Fruit fly (Drosophila melanogaster) whole organism, adult: ENCODE results near the gene ScsbetaG.
A peak's percentile ranks its signal among the peaks of the same experiment; 100 is the strongest.

Source experiments
- CG11617 ChIP-seq: fragments of 200-800 bp; sonication (Bioruptor generic); optimal IDR thresholded peaks from 2 replicates; lab custom pipeline; 2017; ENCODE audit warnings: mild to moderate bottlenecking, missing biosample characterization, missing genetic modification reagents, missing genetic modification characterization
- CG12768 ChIP-seq: fragments of 200-800 bp; sonication (Bioruptor generic); optimal IDR thresholded peaks from 2 replicates; lab custom pipeline; 2017; ENCODE audit warnings: missing biosample characterization, missing genetic modification characterization, mild to moderate bottlenecking, moderate library complexity, missing genetic modification reagents
- CG14711 ChIP-seq: fragments of 200-800 bp; sonication (Bioruptor generic); optimal IDR thresholded peaks from 2 replicates; lab custom pipeline; 2018; ENCODE audit warnings: missing biosample characterization, mild to moderate bottlenecking, missing genetic modification characterization, moderate library complexity
- CG1620 ChIP-seq: fragments of 200-800 bp; sonication (Bioruptor generic); optimal IDR thresholded peaks from 2 replicates; lab custom pipeline; 2016; ENCODE audit warnings: missing biosample characterization, missing genetic modification characterization
- CG33017 ChIP-seq: fragments of 200-800 bp; sonication (Bioruptor generic); optimal IDR thresholded peaks from 2 replicates; lab custom pipeline; 2018; ENCODE audit warnings: missing biosample characterization, mild to moderate bottlenecking, missing genetic modification characterization, moderate library complexity
- CG5204 ChIP-seq: fragments of 200-800 bp; sonication (Bioruptor generic); optimal IDR thresholded peaks from 2 replicates; lab custom pipeline; 2016; ENCODE audit warnings: missing biosample characterization, missing genetic modification characterization
- CG7045 ChIP-seq: fragments of 200-800 bp; sonication (Bioruptor generic); optimal IDR thresholded peaks from 2 replicates; lab custom pipeline; 2017; ENCODE audit warnings: missing biosample characterization, mild to moderate bottlenecking, missing genetic modification characterization
- CG7101 ChIP-seq: fragments of 200-800 bp; sonication (Bioruptor generic); optimal IDR thresholded peaks from 2 replicates; lab custom pipeline; 2018; ENCODE audit warnings: missing biosample characterization, mild to moderate bottlenecking, missing genetic modification characterization, moderate library complexity
- Clk ChIP-seq: fragments of 200-800 bp; sonication (Bioruptor generic); optimal IDR thresholded peaks from 2 replicates; lab custom pipeline; 2017; ENCODE audit warnings: missing biosample characterization, missing genetic modification characterization
- Crg-1 ChIP-seq: fragments of 200-800 bp; sonication (Bioruptor generic); optimal IDR thresholded peaks from 2 replicates; lab custom pipeline; 2016; ENCODE audit warnings: missing biosample characterization, missing genetic modification characterization
- Hr96 ChIP-seq: fragments of 200-800 bp; sonication (Bioruptor generic); optimal IDR thresholded peaks from 2 replicates; lab custom pipeline; 2016; ENCODE audit warnings: missing biosample characterization, missing genetic modification characterization
- Mnt ChIP-seq: fragments of 200-800 bp; sonication (Bioruptor generic); optimal IDR thresholded peaks from 2 replicates; lab custom pipeline; 2016; ENCODE audit warnings: missing biosample characterization, mild to moderate bottlenecking, missing genetic modification characterization
- bab1 ChIP-seq: fragments of 200-800 bp; sonication (Bioruptor generic); optimal IDR thresholded peaks from 3 replicates; lab custom pipeline; 2019; ENCODE audit warnings: missing biosample characterization, mild to moderate bottlenecking, missing genetic modification characterization, moderate library complexity
- cic ChIP-seq: fragments of 200-800 bp; sonication (Bioruptor generic); optimal IDR thresholded peaks from 2 replicates; lab custom pipeline; 2017; ENCODE audit warnings: missing biosample characterization, mild to moderate bottlenecking, missing genetic modification characterization, moderate library complexity
- cnc ChIP-seq, 2 experiments: fragments of >200 bp; optimal IDR thresholded peaks; 2 replicates each; lab custom pipeline; 2017
- kay ChIP-seq: fragments of 200-800 bp; sonication (Bioruptor generic); peaks from one replicate; lab custom pipeline; 2016; ENCODE audit warnings: missing biosample characterization, missing genetic modification characterization, borderline replicate concordance
- ovo ChIP-seq: fragments of 200-800 bp; sonication (Bioruptor generic); optimal IDR thresholded peaks from 2 replicates; lab custom pipeline; 2016; ENCODE audit warnings: missing biosample characterization, missing genetic modification characterization
- pad ChIP-seq: fragments of 200-800 bp; sonication (Bioruptor generic); optimal IDR thresholded peaks from 3 replicates; lab custom pipeline; 2017; ENCODE audit warnings: missing biosample characterization, missing genetic modification characterization, mild to moderate bottlenecking, moderate library complexity, missing genetic modification reagents
- tj ChIP-seq: fragments of 200-800 bp; sonication (Bioruptor generic); optimal IDR thresholded peaks from 3 replicates; lab custom pipeline; 2017; ENCODE audit warnings: missing biosample characterization, mild to moderate bottlenecking, missing genetic modification characterization, moderate library complexity
- toe ChIP-seq: fragments of 200-800 bp; sonication (Bioruptor generic); optimal IDR thresholded peaks from 2 replicates; lab custom pipeline; 2016; ENCODE audit warnings: missing biosample characterization, missing genetic modification characterization

ScsbetaG gene

dm6 chr3L:5575524-5575923 lies 12.0 kb upstream of the ScsbetaG start:
- TF ChIP-seq pad (GFP tag; lab: Kevin White, UChicago) (no peak), Clk (GFP tag; lab: Kevin White, UChicago) (no peak), CG33017 (tag; lab: Kevin White, UChicago) (no peak), kay (peak; percentile 81), Crg-1 (no peak), CG7045 (GFP tag; lab: Kevin White, UChicago) (no peak), CG5204 (GFP tag; lab: Kevin White, UChicago) (no peak)

dm6 chr3L:5571051-5571450 lies 7.6 kb upstream of the ScsbetaG start:
- TF ChIP-seq tj (GFP tag; lab: Kevin White, UChicago) = no peak
- TF ChIP-seq CG33017 (tag; lab: Kevin White, UChicago) = no peak
- no peak for TF ChIP-seq Hr96 (GFP tag; lab: Kevin White, UChicago)
- TF ChIP-seq toe (GFP tag; lab: Kevin White, UChicago) = no peak
- no peak for TF ChIP-seq kay
- TF ChIP-seq cnc (optimal IDR thresholded peaks at IDR 0.05; lab: Kevin White, UChicago) = no peak
- TF ChIP-seq CG7101 = no peak
- TF ChIP-seq CG11617 (GFP tag; lab: Kevin White, UChicago) = no peak
- no peak for TF ChIP-seq cic (GFP tag; lab: Kevin White, UChicago)
- no peak for TF ChIP-seq Mnt (GFP tag; lab: Kevin White, UChicago)
- no peak for TF ChIP-seq ovo (GFP tag; lab: Kevin White, UChicago)
- no peak for TF ChIP-seq CG12768 (GFP tag; lab: Kevin White, UChicago)

- peak; percentile 14 for TF ChIP-seq bab1 (GFP tag; lab: Kevin White, UChicago)
- no peak for TF ChIP-seq CG1620 (GFP tag; lab: Kevin White, UChicago)
Measured at dm6 chr3L:5569724-5570123, 6.2 kb upstream of the ScsbetaG start.

DNA sequence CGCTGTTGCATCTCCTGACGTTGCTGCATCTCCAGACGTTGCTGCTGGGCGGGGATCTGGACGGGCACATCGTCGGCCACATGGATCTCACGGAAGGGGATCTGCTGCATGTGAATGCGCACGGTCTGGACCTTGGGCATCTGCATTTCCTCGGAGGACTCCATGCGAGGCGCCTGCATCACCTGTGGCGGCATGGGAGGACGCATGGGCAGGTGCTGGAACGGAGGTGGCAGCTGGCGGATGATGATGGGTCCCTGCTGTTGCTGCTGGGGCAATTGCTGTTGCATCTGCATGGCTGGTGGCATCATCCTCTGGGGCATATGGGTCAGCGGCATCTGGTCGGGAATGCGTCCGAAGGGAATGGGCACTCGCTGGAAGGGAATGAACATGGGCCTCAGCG lies 4.9 kb upstream of the ScsbetaG start:
- no peak for TF ChIP-seq CG12768 (GFP tag; lab: Kevin White, UChicago)
- TF ChIP-seq CG7045 (GFP tag; lab: Kevin White, UChicago) = no peak
- TF ChIP-seq CG33017 (tag; lab: Kevin White, UChicago) = no peak
- TF ChIP-seq kay = no peak
- no peak for TF ChIP-seq Crg-1
- no peak for TF ChIP-seq CG14711
- no peak for TF ChIP-seq CG1620 (GFP tag; lab: Kevin White, UChicago)
- TF ChIP-seq bab1 (GFP tag; lab: Kevin White, UChicago) = no peak
- no peak for TF ChIP-seq cic (GFP tag; lab: Kevin White, UChicago)
- no peak for TF ChIP-seq cnc (optimal IDR thresholded peaks at IDR 0.05; lab: Kevin White, UChicago)
- no peak for TF ChIP-seq toe (GFP tag; lab: Kevin White, UChicago)
- TF ChIP-seq CG5204 (GFP tag; lab: Kevin White, UChicago) = no peak
- no peak for TF ChIP-seq Clk (GFP tag; lab: Kevin White, UChicago)
- TF ChIP-seq pad (GFP tag; lab: Kevin White, UChicago) = no peak
- TF ChIP-seq Mnt (GFP tag; lab: Kevin White, UChicago) = no peak
- TF ChIP-seq ovo (GFP tag; lab: Kevin White, UChicago) = no peak
- no peak for TF ChIP-seq tj (GFP tag; lab: Kevin White, UChicago)

dm6 chr3L:5565051-5565688 lies 1.7 kb upstream of the ScsbetaG start, which contains the start of gene bc10:
bc10 (plus strand) TSS chr3L:5565231.
- no peak for TF ChIP-seq pad (GFP tag; lab: Kevin White, UChicago)
- no peak for TF ChIP-seq CG1620 (GFP tag; lab: Kevin White, UChicago)
- no peak for TF ChIP-seq bab1 (GFP tag; lab: Kevin White, UChicago)
- no peak for TF ChIP-seq CG12768 (GFP tag; lab: Kevin White, UChicago)
- no peak for TF ChIP-seq Crg-1
- TF ChIP-seq CG5204 (GFP tag; lab: Kevin White, UChicago) = no peak
- no peak for TF ChIP-seq Clk (GFP tag; lab: Kevin White, UChicago)
- no peak for TF ChIP-seq cic (GFP tag; lab: Kevin White, UChicago)
- no peak for TF ChIP-seq CG14711
- no peak for TF ChIP-seq tj (GFP tag; lab: Kevin White, UChicago)

DNA sequence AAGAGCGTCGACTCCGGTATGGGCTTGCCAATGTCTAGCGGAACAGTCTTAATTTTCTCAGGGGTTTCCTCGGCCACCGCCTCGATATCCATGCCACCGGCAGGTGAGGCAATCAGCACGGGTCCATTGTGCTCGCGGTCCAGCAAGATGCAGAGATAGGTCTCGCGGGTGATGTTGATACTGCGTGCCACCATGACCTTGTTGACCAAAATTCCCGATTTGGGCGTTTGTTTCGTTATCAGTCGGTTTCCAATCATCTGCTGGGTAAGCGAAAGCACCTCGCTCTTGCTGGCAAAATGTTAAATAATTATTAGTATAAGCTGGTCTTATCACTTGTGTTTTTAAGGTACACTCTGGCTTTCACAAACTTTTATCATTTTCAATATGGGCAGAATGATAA lies 907 bp downstream of the ScsbetaG start:
- no peak for TF ChIP-seq CG14711
- peak; percentile 32 for TF ChIP-seq kay

- TF ChIP-seq CG11617 (GFP tag; lab: Kevin White, UChicago) = no peak
- TF ChIP-seq Clk (GFP tag; lab: Kevin White, UChicago) = no peak
- TF ChIP-seq pad (GFP tag; lab: Kevin White, UChicago) = no peak
- no peak for TF ChIP-seq toe (GFP tag; lab: Kevin White, UChicago)
- TF ChIP-seq Crg-1 = no peak
- no peak for TF ChIP-seq bab1 (GFP tag; lab: Kevin White, UChicago)
- TF ChIP-seq Hr96 (GFP tag; lab: Kevin White, UChicago) = no peak
- TF ChIP-seq cic (GFP tag; lab: Kevin White, UChicago) = no peak
- no peak for TF ChIP-seq ovo (GFP tag; lab: Kevin White, UChicago)
- TF ChIP-seq CG7101 = no peak
- no peak for TF ChIP-seq CG1620 (GFP tag; lab: Kevin White, UChicago)
- no peak for TF ChIP-seq CG7045 (GFP tag; lab: Kevin White, UChicago)
- no peak for TF ChIP-seq CG14711
- TF ChIP-seq kay = no peak
Measured at dm6 chr3L:5561341-5561740, 2.1 kb downstream of the ScsbetaG start, which contains the start of gene sinu. sinu (minus strand) TSS chr3L:5561598.
